Worm (Caenorhabditis elegans) whole organism, young adult: ENCODE results near the gene K08D12.4.

ENCODE experiments used
- B0261.1 ChIP-seq: sonication (generic microtip); optimal IDR thresholded peaks from 2 replicates; lab custom pipeline; 2016; ENCODE audit warnings: mild to moderate bottlenecking, missing genetic modification characterization, moderate library complexity, missing compliant biosample characterization
- F22D6.2 ChIP-seq: sonication (generic microtip); optimal IDR thresholded peaks from 2 replicates; lab custom pipeline; 2016; ENCODE audit warnings: mild to moderate bottlenecking, missing genetic modification characterization, missing compliant biosample characterization
- F57A8.1 ChIP-seq: fragments of 200-800 bp; sonication (Bioruptor generic); optimal IDR thresholded peaks from 2 replicates; lab custom pipeline; 2018; ENCODE audit warnings: mild to moderate bottlenecking, missing genetic modification characterization, moderate library complexity, missing compliant biosample characterization
- Y67H2A.10 ChIP-seq: fragments of 200-800 bp; sonication (Bioruptor generic); conservative IDR thresholded peaks from 2 replicates; pipeline ENCODE4 v1.3.6; 2022; ENCODE audit warnings: missing genetic modification reagents, missing genetic modification characterization, missing compliant biosample characterization
- akir-1 ChIP-seq: fragments of 200-800 bp; sonication (Bioruptor generic); optimal IDR thresholded peaks from 2 replicates; lab custom pipeline; 2018; ENCODE audit warnings: mild to moderate bottlenecking, missing genetic modification characterization, moderate library complexity, missing compliant biosample characterization
- attf-3 ChIP-seq: fragments of 200-800 bp; sonication (Bioruptor generic); conservative IDR thresholded peaks from 2 replicates; pipeline ENCODE4 v1.3.6; 2022; ENCODE audit warnings: missing genetic modification reagents, missing genetic modification characterization, missing compliant biosample characterization
- lin-26 ChIP-seq: fragments of 200-800 bp; sonication (Bioruptor generic); IDR thresholded peaks from 2 replicates; pipeline ENCODE4 v1.3.6; 2022; ENCODE audit warnings: missing genetic modification reagents, missing genetic modification characterization, missing compliant biosample characterization
- nfya-1 ChIP-seq: sonication (generic microtip); optimal IDR thresholded peaks from 2 replicates; lab custom pipeline; 2017; ENCODE audit warnings: antibody characterized with exemption, missing compliant biosample characterization, missing genetic modification characterization, borderline replicate concordance; ENCODE audit not compliant: insufficient read depth
- tbp1 ChIP-seq: fragments of 200-800 bp; sonication (Bioruptor generic); optimal IDR thresholded peaks from 2 replicates; lab custom pipeline; 2018; ENCODE audit warnings: mild to moderate bottlenecking, missing genetic modification characterization, missing compliant biosample characterization
- unc-62 ChIP-seq: fragments of 150-350 bp; optimal IDR thresholded peaks from 2 replicates; lab custom pipeline; 2014; ENCODE audit warnings: missing biosample characterization, missing genetic modification reagents, missing genetic modification characterization
- ztf-18 ChIP-seq: sonication (generic microtip); optimal IDR thresholded peaks from 2 replicates; lab custom pipeline; 2016; ENCODE audit warnings: missing genotype, mild to moderate bottlenecking, missing genetic modification characterization, missing compliant biosample characterization

- no peak for TF ChIP-seq lin-26
- no peak for TF ChIP-seq B0261.1 (tag; lab: Kevin White, UChicago)
- TF ChIP-seq F57A8.1, result no peak
- TF ChIP-seq nfya-1 (tag; lab: Kevin White, UChicago), result no peak
- no peak for TF ChIP-seq Y67H2A.10 (GFP tag; lab: Robert Waterston, UW)
- TF ChIP-seq F22D6.2 (tag; lab: Kevin White, UChicago), result no peak
- TF ChIP-seq unc-62 (GFP tag; lab: Kevin White, UChicago), result no peak
- no peak for TF ChIP-seq akir-1 (GFP tag; lab: Kevin White, UChicago)
- TF ChIP-seq attf-3 (GFP tag; lab: Robert Waterston, UW), result no peak
- TF ChIP-seq ztf-18 (tag; lab: Kevin White, UChicago), result no peak
- TF ChIP-seq tbp1, result no peak
Measured at ce11 chrIV:1740105-1741023, 33.3 kb downstream of the K08D12.4 start, which contains the start of gene ptpn-22.
